Fruit fly (Drosophila melanogaster) whole organism, embryonic: Measurements from ENCODE around the gene PRL-1.

Experiments used
- Abd-B ChIP-seq: fragments of 200-800 bp; sonication (Bioruptor generic); optimal IDR thresholded peaks from 2 replicates; lab custom pipeline; 2018; ENCODE audit warnings: missing biosample characterization, mild to moderate bottlenecking, missing genetic modification characterization, moderate library complexity
- Blimp-1 ChIP-seq: fragments of 200-800 bp; sonication (Bioruptor generic); optimal IDR thresholded peaks from 3 replicates; lab custom pipeline; 2018; ENCODE audit warnings: missing biosample characterization, missing genetic modification characterization, mild to moderate bottlenecking, moderate library complexity, missing genetic modification reagents
- CG10147 ChIP-seq: fragments of 200-800 bp; sonication (Bioruptor generic); optimal IDR thresholded peaks from 2 replicates; lab custom pipeline; 2019; ENCODE audit warnings: missing biosample characterization, mild to moderate bottlenecking, missing genetic modification characterization, moderate library complexity
- CG11504 ChIP-seq: fragments of 200-800 bp; sonication (Bioruptor generic); optimal IDR thresholded peaks from 3 replicates; lab custom pipeline; 2019; ENCODE audit warnings: missing biosample characterization, mild to moderate bottlenecking, missing genetic modification characterization, moderate library complexity
- CG1233 ChIP-seq: fragments of 200-800 bp; sonication (Bioruptor generic); optimal IDR thresholded peaks from 4 replicates; lab custom pipeline; 2018; ENCODE audit warnings: missing biosample characterization, mild to moderate bottlenecking, missing genetic modification characterization
- CG12769 ChIP-seq: fragments of 200-800 bp; sonication (Bioruptor generic); optimal IDR thresholded peaks from 2 replicates; lab custom pipeline; 2019; ENCODE audit warnings: missing biosample characterization, mild to moderate bottlenecking, missing genetic modification characterization, moderate library complexity
- CG13775 ChIP-seq: fragments of 200-800 bp; sonication (Bioruptor generic); optimal IDR thresholded peaks from 3 replicates; lab custom pipeline; 2017; ENCODE audit warnings: missing biosample characterization, mild to moderate bottlenecking, missing genetic modification characterization
- CG15514 ChIP-seq: fragments of 200-800 bp; sonication (Bioruptor generic); optimal IDR thresholded peaks from 3 replicates; lab custom pipeline; 2017; ENCODE audit warnings: missing biosample characterization, missing genetic modification characterization, mild to moderate bottlenecking, moderate library complexity, missing genetic modification reagents
- CG17359 ChIP-seq: fragments of 200-800 bp; sonication (Bioruptor generic); optimal IDR thresholded peaks from 3 replicates; lab custom pipeline; 2018; ENCODE audit warnings: missing biosample characterization, mild to moderate bottlenecking, missing genetic modification characterization, moderate library complexity
- CG17912 ChIP-seq: fragments of 200-800 bp; sonication (Bioruptor generic); optimal IDR thresholded peaks from 2 replicates; lab custom pipeline; 2018; ENCODE audit warnings: missing biosample characterization, mild to moderate bottlenecking, missing genetic modification characterization
- CG18011 ChIP-seq: fragments of 200-800 bp; sonication (Bioruptor generic); optimal IDR thresholded peaks from 2 replicates; lab custom pipeline; 2017; ENCODE audit warnings: missing biosample characterization, missing genetic modification characterization, mild to moderate bottlenecking, moderate library complexity, missing genotype
- CG18599 ChIP-seq: fragments of 200-800 bp; sonication (Bioruptor generic); optimal IDR thresholded peaks from 3 replicates; lab custom pipeline; 2017; ENCODE audit warnings: missing biosample characterization, missing genetic modification characterization, mild to moderate bottlenecking, moderate library complexity, missing genetic modification reagents
- CG18619 ChIP-seq: fragments of 200-800 bp; sonication (Bioruptor generic); optimal IDR thresholded peaks from 3 replicates; lab custom pipeline; 2017; ENCODE audit warnings: missing biosample characterization, mild to moderate bottlenecking, missing genetic modification characterization
- CG2120 ChIP-seq: fragments of 200-800 bp; sonication (Bioruptor generic); optimal IDR thresholded peaks from 3 replicates; lab custom pipeline; 2016; ENCODE audit warnings: missing biosample characterization, missing genetic modification characterization
- CG2712 ChIP-seq: fragments of 200-800 bp; optimal IDR thresholded peaks from 3 replicates; lab custom pipeline; 2019; ENCODE audit warnings: missing biosample characterization, mild to moderate bottlenecking, missing genetic modification characterization, moderate library complexity
- CG30403 ChIP-seq: fragments of 200-800 bp; sonication (Bioruptor generic); optimal IDR thresholded peaks from 3 replicates; lab custom pipeline; 2016; ENCODE audit warnings: missing biosample characterization, missing genetic modification characterization
- CG3995 ChIP-seq: fragments of 200-800 bp; sonication (Bioruptor generic); optimal IDR thresholded peaks from 3 replicates; lab custom pipeline; 2016; ENCODE audit warnings: missing biosample characterization, missing genetic modification characterization
- CG5953 ChIP-seq: fragments of 200-800 bp; sonication (Bioruptor generic); IDR thresholded peaks from 2 replicates; pipeline ENCODE4 v1.3.6; 2022; ENCODE audit warnings: missing biosample characterization, missing genetic modification characterization
- CG7271 ChIP-seq: fragments of 200-800 bp; sonication (Bioruptor generic); optimal IDR thresholded peaks from 2 replicates; lab custom pipeline; 2018; ENCODE audit warnings: missing biosample characterization, mild to moderate bottlenecking, missing genetic modification characterization, moderate library complexity
- CG7556 ChIP-seq: fragments of 200-800 bp; sonication (Bioruptor generic); optimal IDR thresholded peaks from 2 replicates; lab custom pipeline; 2017; ENCODE audit warnings: missing biosample characterization, mild to moderate bottlenecking, missing genetic modification characterization
- CG7786 ChIP-seq: fragments of 200-800 bp; sonication (Bioruptor generic); optimal IDR thresholded peaks from 2 replicates; lab custom pipeline; 2016; ENCODE audit warnings: missing biosample characterization, missing genetic modification characterization
- CG7839 ChIP-seq: fragments of 200-800 bp; sonication (Bioruptor generic); optimal IDR thresholded peaks from 3 replicates; lab custom pipeline; 2018; ENCODE audit warnings: missing biosample characterization, mild to moderate bottlenecking, missing genetic modification characterization, moderate library complexity
- CG8089 ChIP-seq: fragments of 200-800 bp; sonication (Bioruptor generic); optimal IDR thresholded peaks from 3 replicates; lab custom pipeline; 2016; ENCODE audit warnings: missing biosample characterization, missing genetic modification characterization
- Dip3 ChIP-seq: fragments of 200-800 bp; sonication (Bioruptor generic); optimal IDR thresholded peaks from 3 replicates; lab custom pipeline; 2016; ENCODE audit warnings: missing biosample characterization, missing genetic modification characterization
- E2f1 ChIP-seq: fragments of 200-800 bp; sonication (Bioruptor generic); IDR thresholded peaks from 2 replicates; pipeline ENCODE4 v1.3.6; 2022; ENCODE audit warnings: missing biosample characterization, missing genetic modification characterization
- Kr ChIP-seq: fragments of 200-800 bp; sonication (Bioruptor generic); optimal IDR thresholded peaks from 2 replicates; lab custom pipeline; 2017; ENCODE audit warnings: missing biosample characterization, mild to moderate bottlenecking, missing genetic modification characterization
- MESR4 ChIP-seq: fragments of 200-800 bp; sonication (Bioruptor generic); optimal IDR thresholded peaks from 2 replicates; lab custom pipeline; 2018; ENCODE audit warnings: missing biosample characterization, mild to moderate bottlenecking, missing genetic modification characterization, moderate library complexity
- Meics ChIP-seq: fragments of 200-800 bp; sonication (Bioruptor generic); optimal IDR thresholded peaks from 2 replicates; lab custom pipeline; 2017; ENCODE audit warnings: missing biosample characterization, mild to moderate bottlenecking, missing genetic modification characterization
- NFAT ChIP-seq: fragments of 200-800 bp; sonication (Bioruptor generic); IDR thresholded peaks from 2 replicates; pipeline ENCODE4 v1.3.6; 2022; ENCODE audit warnings: missing biosample characterization, missing genetic modification characterization
- Nf-YC ChIP-seq: fragments of 200-800 bp; optimal IDR thresholded peaks from 3 replicates; lab custom pipeline; 2019; ENCODE audit warnings: missing biosample characterization, mild to moderate bottlenecking, missing genetic modification characterization, moderate library complexity
- NfI ChIP-seq: fragments of 200-800 bp; sonication (Bioruptor generic); optimal IDR thresholded peaks from 3 replicates; lab custom pipeline; 2018; ENCODE audit warnings: missing biosample characterization, mild to moderate bottlenecking, missing genetic modification characterization, moderate library complexity
- Oli ChIP-seq: fragments of 200-800 bp; sonication (Bioruptor generic); optimal IDR thresholded peaks from 2 replicates; lab custom pipeline; 2018; ENCODE audit warnings: missing biosample characterization, mild to moderate bottlenecking, missing genetic modification characterization, moderate library complexity
- PHDP ChIP-seq: fragments of 200-800 bp; sonication (Bioruptor generic); optimal IDR thresholded peaks from 3 replicates; lab custom pipeline; 2018; ENCODE audit warnings: missing biosample characterization, mild to moderate bottlenecking, missing genetic modification characterization, moderate library complexity
- Rfx ChIP-seq: fragments of 200-800 bp; sonication (Bioruptor generic); IDR thresholded peaks from 2 replicates; pipeline ENCODE4 v1.3.6; 2022; ENCODE audit warnings: missing biosample characterization, missing genetic modification characterization
- Side ChIP-seq: fragments of 200-800 bp; sonication (Bioruptor generic); optimal IDR thresholded peaks from 2 replicates; lab custom pipeline; 2016; ENCODE audit warnings: missing biosample characterization, missing genetic modification characterization
- Sox100B ChIP-seq: fragments of 200-800 bp; sonication (Bioruptor generic); optimal IDR thresholded peaks from 3 replicates; lab custom pipeline; 2018; ENCODE audit warnings: missing biosample characterization, mild to moderate bottlenecking, missing genetic modification characterization
- ap ChIP-seq: fragments of 200-800 bp; sonication (Bioruptor generic); IDR thresholded peaks from 2 replicates; pipeline ENCODE4 v1.3.6; 2022; ENCODE audit warnings: missing biosample characterization, missing genetic modification characterization
- ato ChIP-seq: fragments of 200-800 bp; sonication (Bioruptor generic); IDR thresholded peaks from 2 replicates; pipeline ENCODE4 v1.3.6; 2022; ENCODE audit warnings: missing biosample characterization, missing genetic modification characterization; ENCODE audit not compliant: partially characterized antibody
- bcd ChIP-seq: fragments of 200-800 bp; sonication (Bioruptor generic); optimal IDR thresholded peaks from 2 replicates; lab custom pipeline; 2017; ENCODE audit warnings: missing biosample characterization, mild to moderate bottlenecking, missing genetic modification characterization
- danr ChIP-seq: fragments of 200-800 bp; sonication (Bioruptor generic); IDR thresholded peaks from 2 replicates; pipeline ENCODE4 v1.3.6; 2022; ENCODE audit warnings: missing biosample characterization, missing genetic modification characterization
- grau ChIP-seq: fragments of 200-800 bp; optimal IDR thresholded peaks from 3 replicates; lab custom pipeline; 2019; ENCODE audit warnings: missing biosample characterization, mild to moderate bottlenecking, missing genetic modification characterization, moderate library complexity
- grn ChIP-seq: fragments of 200-800 bp; sonication (Bioruptor generic); optimal IDR thresholded peaks from 3 replicates; lab custom pipeline; 2017; ENCODE audit warnings: missing biosample characterization, missing genetic modification characterization
- ind ChIP-seq: fragments of 200-800 bp; sonication (Bioruptor generic); optimal IDR thresholded peaks from 3 replicates; lab custom pipeline; 2016; ENCODE audit warnings: missing biosample characterization, missing genetic modification characterization
- insv ChIP-seq, 2 experiments: fragments of 200-800 bp; sonication (Bioruptor generic); optimal IDR thresholded peaks; 3 replicates each; lab custom pipeline; 2016 to 2018; ENCODE audit warnings: missing biosample characterization in 2 of 2, missing genetic modification characterization in 2 of 2
- kay ChIP-seq: fragments of 200-800 bp; sonication (Bioruptor generic); optimal IDR thresholded peaks from 2 replicates; lab custom pipeline; 2016; ENCODE audit warnings: missing biosample characterization, missing genetic modification characterization
- kni ChIP-seq: fragments of 200-800 bp; sonication (Bioruptor generic); optimal IDR thresholded peaks from 3 replicates; lab custom pipeline; 2017; ENCODE audit warnings: mild to moderate bottlenecking, missing biosample characterization, missing genetic modification reagents, missing genetic modification characterization
- pfk ChIP-seq: fragments of 200-800 bp; sonication (Bioruptor generic); optimal IDR thresholded peaks from 2 replicates; lab custom pipeline; 2018; ENCODE audit warnings: missing biosample characterization, mild to moderate bottlenecking, missing genetic modification characterization, moderate library complexity
- trem ChIP-seq: fragments of 200-800 bp; optimal IDR thresholded peaks from 3 replicates; lab custom pipeline; 2019; ENCODE audit warnings: missing biosample characterization, mild to moderate bottlenecking, missing genetic modification characterization, moderate library complexity

PRL-1 gene

DNA sequence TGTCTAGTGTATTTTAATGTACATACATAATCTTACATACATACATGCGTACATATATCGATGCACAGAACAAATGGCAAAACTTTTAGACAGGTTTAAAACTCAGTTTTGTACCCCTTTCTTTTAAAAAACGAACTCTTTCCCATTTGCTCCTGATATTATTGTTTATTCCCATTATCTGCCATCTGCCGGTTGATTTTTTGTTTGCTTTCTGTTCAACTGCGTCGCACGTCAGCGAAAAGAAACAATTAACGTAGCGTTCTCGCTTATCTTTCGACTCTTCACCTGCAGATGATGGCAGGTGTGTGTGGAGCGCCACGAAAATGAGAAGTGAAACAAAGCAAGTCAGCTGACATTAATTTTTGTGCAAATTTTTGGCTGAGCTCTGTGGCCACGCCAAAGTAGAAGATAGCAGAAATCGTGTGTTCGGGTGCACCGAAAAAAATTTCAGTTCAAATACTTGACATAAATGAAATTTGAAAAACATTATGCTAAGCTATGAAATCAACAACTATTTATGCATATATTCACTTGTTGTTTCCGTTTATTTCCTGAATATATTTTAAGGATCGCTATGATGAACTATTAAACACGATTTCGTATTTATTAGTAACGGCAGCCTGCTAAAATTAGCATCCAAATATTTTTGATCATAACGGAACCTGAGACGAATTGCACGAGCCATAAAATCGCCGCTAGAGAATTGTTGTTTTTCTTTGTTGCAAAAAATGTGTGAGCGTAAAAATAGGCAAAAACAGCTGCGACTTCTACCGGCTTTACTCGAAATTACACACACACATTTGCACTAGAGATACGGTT is 13.5 kb upstream of the PRL-1 start (continued):
- TF ChIP-seq CG18619 (GFP tag; lab: Kevin White, UChicago) = peak; percentile 7
- peak; percentile 21 for TF ChIP-seq Kr (GFP tag; lab: Kevin White, UChicago)
- TF ChIP-seq bcd (GFP tag; lab: Kevin White, UChicago) = peak; percentile 46
- no peak for TF ChIP-seq MESR4
- TF ChIP-seq danr (GFP tag; lab: Robert Waterston, UW) = no peak
- TF ChIP-seq pfk (GFP tag; lab: Kevin White, UChicago) = peak; percentile 4
- no peak for TF ChIP-seq ato (GFP tag; lab: Robert Waterston, UW)
- peak; percentile 33 for TF ChIP-seq CG7839 (tag; lab: Kevin White, UChicago)
- TF ChIP-seq CG18599 = peak; percentile 46
- no peak for TF ChIP-seq Rfx (GFP tag; lab: Robert Waterston, UW)
- peak; percentile 0 for TF ChIP-seq CG2712 (tag; lab: Kevin White, UChicago)
- peak; percentile 16 for TF ChIP-seq CG18011
- no peak for TF ChIP-seq Nf-YC
- peak; percentile 5 for TF ChIP-seq CG15514 (GFP tag; lab: Kevin White, UChicago)
- peak; percentile 73 for TF ChIP-seq grn
- peak; percentile 37 for TF ChIP-seq CG30403 (GFP tag; lab: Kevin White, UChicago)
- TF ChIP-seq CG1233 (GFP tag; lab: Kevin White, UChicago) = peak; percentile 11
- peak; percentile 53 for TF ChIP-seq Meics (GFP tag; lab: Kevin White, UChicago)
- TF ChIP-seq Dip3 (GFP tag; lab: Kevin White, UChicago) = peak; percentile 37
- peak; percentile 4 for TF ChIP-seq CG10147 (GFP tag; lab: Kevin White, UChicago)
- TF ChIP-seq insv (GFP tag; optimal IDR thresholded peaks at IDR 0.05; lab: Kevin White, UChicago) = no peak
- TF ChIP-seq CG13775 (GFP tag; lab: Kevin White, UChicago) = peak; percentile 63
- TF ChIP-seq CG17912 (GFP tag; lab: Kevin White, UChicago) = no peak
- no peak for TF ChIP-seq E2f1 (GFP tag; lab: Robert Waterston, UW)
- TF ChIP-seq ind (GFP tag; lab: Kevin White, UChicago) = peak; percentile 43
- no peak for TF ChIP-seq kay (GFP tag; lab: Kevin White, UChicago)
- peak; percentile 32 for TF ChIP-seq PHDP (tag; lab: Kevin White, UChicago)
- TF ChIP-seq CG5953 (GFP tag; lab: Robert Waterston, UW) = no peak
- peak; percentile 38 for TF ChIP-seq Oli (tag; lab: Kevin White, UChicago)
- TF ChIP-seq NfI (GFP tag; lab: Kevin White, UChicago) = no peak
- TF ChIP-seq Abd-B (GFP tag; lab: Kevin White, UChicago) = no peak
- TF ChIP-seq NFAT (GFP tag; lab: Robert Waterston, UW) = no peak
- no peak for TF ChIP-seq Side
- TF ChIP-seq CG7556 (GFP tag; lab: Kevin White, UChicago) = peak; percentile 22
- TF ChIP-seq CG2120 (GFP tag; lab: Kevin White, UChicago) = peak; percentile 67
- no peak for TF ChIP-seq CG12769 (tag; lab: Kevin White, UChicago)
- TF ChIP-seq CG3995 (GFP tag; lab: Kevin White, UChicago) = peak; percentile 0
- no peak for TF ChIP-seq CG8089 (GFP tag; lab: Kevin White, UChicago)
- no peak for TF ChIP-seq CG7271 (tag; lab: Kevin White, UChicago)
- TF ChIP-seq CG7786 = peak; percentile 24
- peak; percentile 0 for TF ChIP-seq Blimp-1 (GFP tag; lab: Kevin White, UChicago)
- TF ChIP-seq grau (tag; lab: Kevin White, UChicago) = peak; percentile 22
- no peak for TF ChIP-seq kni
- peak; percentile 37 for TF ChIP-seq Sox100B (GFP tag; lab: Kevin White, UChicago)
- TF ChIP-seq CG17359 = peak; percentile 13
- TF ChIP-seq ap (GFP tag; lab: Robert Waterston, UW) = no peak
- peak; percentile 43 for TF ChIP-seq CG11504 (tag; lab: Kevin White, UChicago)
- no peak for TF ChIP-seq trem (tag; lab: Kevin White, UChicago)
